Worm (Caenorhabditis elegans) whole organism, L4 larva: ENCODE data around the gene Y51A2B.8.

ENCODE experiments used
- ceh-28 ChIP-seq: fragments of 150-350 bp; optimal IDR thresholded peaks from 2 replicates; lab custom pipeline; 2014; ENCODE audit warnings: missing biosample characterization, missing genetic modification reagents, missing genetic modification characterization
- egl-27 ChIP-seq: sonication (generic microtip); optimal IDR thresholded peaks from 3 replicates; lab custom pipeline; 2017; ENCODE audit warnings: missing biosample characterization, missing genetic modification reagents, missing genetic modification characterization
- fos-1 ChIP-seq: fragments of 150-350 bp; optimal IDR thresholded peaks from 2 replicates; lab custom pipeline; 2014; ENCODE audit warnings: missing biosample characterization, missing genetic modification characterization
- mxl-2 ChIP-seq: fragments of 200-800 bp; sonication (Bioruptor generic); conservative IDR thresholded peaks from 2 replicates; pipeline ENCODE4 v1.3.6; 2022; ENCODE audit warnings: missing genetic modification reagents, missing genetic modification characterization, missing compliant biosample characterization
- nhr-28 ChIP-seq: fragments of 150-350 bp; optimal IDR thresholded peaks from 2 replicates; lab custom pipeline; 2014; ENCODE audit warnings: missing biosample characterization, missing genetic modification characterization
- pha-4 ChIP-seq, 2 experiments: fragments of 150-350 bp in 1 of 2; fragments of 200-800 bp in 1 of 2; sonication (Bioruptor generic) in 1 of 2; IDR thresholded peaks in 1 of 2; optimal IDR thresholded peaks in 1 of 2; 2 replicates each; pipeline versions ENCODE4 v1.3.6 to Lab custom; 2014 to 2022; ENCODE audit warnings: missing genetic modification characterization in 2 of 2, missing genetic modification reagents in 2 of 2, missing biosample characterization in 1 of 2, missing compliant biosample characterization in 1 of 2
- pqm-1 ChIP-seq: sonication (generic microtip); optimal IDR thresholded peaks from 2 replicates; lab custom pipeline; 2017; ENCODE audit warnings: missing biosample characterization, missing genetic modification characterization

DNA sequence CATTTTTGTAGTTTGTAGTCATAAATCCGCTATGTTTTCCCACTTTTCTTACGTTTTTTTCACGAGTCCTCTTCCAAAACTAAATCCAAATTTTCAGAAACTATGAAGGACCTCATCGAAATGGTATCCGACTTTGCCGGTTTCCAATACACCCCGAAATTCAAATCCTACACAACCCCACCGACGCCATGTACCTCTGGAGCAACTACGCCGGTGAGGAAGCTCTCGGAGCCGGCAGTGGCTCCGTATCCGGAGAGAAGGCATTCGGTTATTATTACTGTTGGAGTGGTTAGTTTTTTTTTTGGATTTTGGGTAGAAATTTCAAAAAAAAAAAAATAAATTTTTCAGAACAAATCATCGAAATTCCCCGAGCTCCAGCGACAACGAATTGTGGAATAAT is 28.9 kb upstream of the Y51A2B.8 start, which contains the start of gene C08E8.3:
- no peak for TF ChIP-seq fos-1 (tag; lab: Kevin White, UChicago)
- TF ChIP-seq pha-4 (GFP tag; IDR thresholded peaks at IDR 0.05; lab: Robert Waterston, UW), result no peak
- TF ChIP-seq pha-4 (tag; optimal IDR thresholded peaks at IDR 0.05; lab: Kevin White, UChicago), result no peak
- no peak for TF ChIP-seq pqm-1
- TF ChIP-seq nhr-28 (tag; lab: Kevin White, UChicago), result no peak
- no peak for TF ChIP-seq ceh-28
- TF ChIP-seq egl-27 (tag; lab: Kevin White, UChicago), result no peak
- TF ChIP-seq mxl-2 (GFP tag; lab: Robert Waterston, UW), result no peak
